Worm (Caenorhabditis elegans) whole organism, L2 larva: ENCODE data around the gene T09F5.2.
"Not testable (repeated sequence)": the region's sequence is repeated elsewhere in the genome, so short reads cannot be mapped to it uniquely, and the experiment has no call there.

Experiments
- C34F6.9 ChIP-seq: fragments of 150-350 bp; optimal IDR thresholded peaks from 2 replicates; lab custom pipeline; 2014; ENCODE audit warnings: missing biosample characterization, missing genetic modification characterization
- F13H6.1 ChIP-seq: sonication (generic microtip); optimal IDR thresholded peaks from 2 replicates; lab custom pipeline; 2016; ENCODE audit warnings: missing genetic modification characterization, missing compliant biosample characterization
- R02D3.7 ChIP-seq: fragments of 150-350 bp; optimal IDR thresholded peaks from 2 replicates; lab custom pipeline; 2014; ENCODE audit warnings: missing biosample characterization, missing genetic modification characterization
- ZK546.5 ChIP-seq: sonication (generic microtip); optimal IDR thresholded peaks from 2 replicates; lab custom pipeline; 2017; ENCODE audit warnings: missing biosample characterization, missing genetic modification characterization
- alr-1 ChIP-seq: fragments of 150-350 bp; optimal IDR thresholded peaks from 2 replicates; lab custom pipeline; 2014; ENCODE audit warnings: missing biosample characterization, missing genetic modification characterization
- aly-2 ChIP-seq: fragments of 150-350 bp; optimal IDR thresholded peaks from 2 replicates; lab custom pipeline; 2014; ENCODE audit warnings: missing biosample characterization, missing genetic modification characterization
- ama-1 ChIP-seq: fragments of 150-350 bp; optimal IDR thresholded peaks from 2 replicates; lab custom pipeline; 2018; ENCODE audit warnings: inconsistent platforms
- blmp-1 ChIP-seq: sonication (generic microtip); optimal IDR thresholded peaks from 2 replicates; lab custom pipeline; 2017; ENCODE audit warnings: missing genetic modification characterization, mild to moderate bottlenecking, missing compliant biosample characterization, antibody characterized with exemption, moderate library complexity; ENCODE audit not compliant: insufficient read depth
- crh-2 ChIP-seq: sonication (generic microtip); optimal IDR thresholded peaks from 2 replicates; lab custom pipeline; 2017; ENCODE audit warnings: missing biosample characterization, missing genetic modification characterization
- elt-1 ChIP-seq: fragments of 150-350 bp; optimal IDR thresholded peaks from 2 replicates; lab custom pipeline; 2014; ENCODE audit warnings: missing biosample characterization, missing genetic modification characterization
- elt-3 ChIP-seq: sonication (generic microtip); optimal IDR thresholded peaks from 2 replicates; lab custom pipeline; 2017; ENCODE audit warnings: missing biosample characterization, missing genetic modification characterization
- fos-1 ChIP-seq: fragments of 150-350 bp; optimal IDR thresholded peaks from 2 replicates; lab custom pipeline; 2014; ENCODE audit warnings: missing biosample characterization, missing genetic modification characterization
- lin-11 ChIP-seq: fragments of 150-350 bp; sonication (generic microtip); optimal IDR thresholded peaks from 2 replicates; lab custom pipeline; 2014; ENCODE audit warnings: missing biosample characterization, missing genetic modification characterization, inconsistent platforms, mixed read lengths
- lin-39 ChIP-seq: fragments of 150-350 bp; optimal IDR thresholded peaks from 2 replicates; lab custom pipeline; 2014; ENCODE audit warnings: missing biosample characterization, missing genetic modification reagents, missing genetic modification characterization
- lsy-2 ChIP-seq, 2 experiments: fragments of 150-350 bp in 1 of 2; sonication (generic microtip) in 1 of 2; optimal IDR thresholded peaks; 2 replicates each; lab custom pipeline; 2014 to 2017; ENCODE audit warnings: missing biosample characterization in 2 of 2, missing genetic modification characterization in 2 of 2
- mab-5 ChIP-seq: fragments of 150-350 bp; optimal IDR thresholded peaks from 2 replicates; lab custom pipeline; 2014; ENCODE audit warnings: missing biosample characterization, missing genetic modification characterization
- mdl-1 ChIP-seq, 2 experiments: fragments of 150-350 bp in 1 of 2; sonication (generic microtip) in 1 of 2; optimal IDR thresholded peaks; 2 replicates each; lab custom pipeline; 2017; ENCODE audit warnings: missing biosample characterization in 2 of 2, missing genetic modification characterization in 2 of 2
- nhr-10 ChIP-seq: sonication (generic microtip); optimal IDR thresholded peaks from 2 replicates; lab custom pipeline; 2017; ENCODE audit warnings: missing biosample characterization, missing genetic modification characterization
- nhr-11 ChIP-seq: fragments of 150-350 bp; optimal IDR thresholded peaks from 2 replicates; lab custom pipeline; 2014; ENCODE audit warnings: missing biosample characterization, missing genetic modification characterization
- nhr-21 ChIP-seq: fragments of 150-350 bp; optimal IDR thresholded peaks from 2 replicates; lab custom pipeline; 2014; ENCODE audit warnings: missing biosample characterization, missing genetic modification characterization
- nhr-23 ChIP-seq: fragments of 150-350 bp; optimal IDR thresholded peaks from 2 replicates; lab custom pipeline; 2014; ENCODE audit warnings: missing biosample characterization, missing genetic modification reagents, missing genetic modification characterization
- nhr-25 ChIP-seq: fragments of 150-350 bp; sonication (generic microtip); optimal IDR thresholded peaks from 3 replicates; lab custom pipeline; 2014; ENCODE audit warnings: missing biosample characterization, missing genetic modification characterization
- nhr-6 ChIP-seq: fragments of 150-350 bp; optimal IDR thresholded peaks from 2 replicates; lab custom pipeline; 2014; ENCODE audit warnings: missing biosample characterization, missing genetic modification characterization
- peb-1 ChIP-seq: fragments of 150-350 bp; optimal IDR thresholded peaks from 2 replicates; lab custom pipeline; 2014; ENCODE audit warnings: missing biosample characterization, missing genetic modification characterization
- sem-4 ChIP-seq: fragments of 150-350 bp; optimal IDR thresholded peaks from 2 replicates; lab custom pipeline; 2014; ENCODE audit warnings: missing biosample characterization, missing genetic modification reagents, missing genetic modification characterization
- snpc-4 ChIP-seq: fragments of 150-350 bp; optimal IDR thresholded peaks from 2 replicates; lab custom pipeline; 2014; ENCODE audit warnings: missing biosample characterization, missing genetic modification characterization
- unc-55 ChIP-seq: fragments of 150-350 bp; sonication (generic microtip); optimal IDR thresholded peaks from 3 replicates; lab custom pipeline; 2014; ENCODE audit warnings: missing biosample characterization, missing genetic modification reagents, missing genetic modification characterization
- unc-62 ChIP-seq: fragments of 150-350 bp; optimal IDR thresholded peaks from 2 replicates; lab custom pipeline; 2014; ENCODE audit warnings: missing biosample characterization, missing genetic modification reagents, missing genetic modification characterization
- ztf-1 ChIP-seq: fragments of 200-800 bp; sonication (Bioruptor generic); conservative IDR thresholded peaks from 2 replicates; pipeline ENCODE4 v1.3.6; 2022; ENCODE audit warnings: missing genetic modification characterization, missing compliant biosample characterization

The T09F5.2 gene

ce11 chrV:15150661-15151060 is at the start of gene T09F5.2:
Gene T09F5.2, plus strand, starts transcription at chrV:15150961.
- TF ChIP-seq elt-1 (tag; lab: Kevin White, UChicago) = no peak
- no peak for TF ChIP-seq unc-62 (GFP tag; lab: Kevin White, UChicago)
- TF ChIP-seq blmp-1 = no peak
- no peak for TF ChIP-seq nhr-10 (tag; lab: Kevin White, UChicago)
- no peak for TF ChIP-seq nhr-21
- TF ChIP-seq C34F6.9 (tag; lab: Kevin White, UChicago) = no peak
- no peak for TF ChIP-seq nhr-11 (tag; lab: Kevin White, UChicago)
- no peak for TF ChIP-seq nhr-23 (tag; lab: Kevin White, UChicago)
- no peak for TF ChIP-seq fos-1 (tag; lab: Kevin White, UChicago)
- no peak for TF ChIP-seq F13H6.1 (tag; lab: Kevin White, UChicago)
- no peak for TF ChIP-seq snpc-4

- not testable (repeated sequence) for TF ChIP-seq alr-1, ZK546.5, peb-1 (tag; lab: Kevin White, UChicago)
Observed at ce11 chrV:15105893-15106598, 44.7 kb upstream of the T09F5.2 start, which contains the start of gene C01G10.14. Gene C01G10.14, minus strand, starts transcription at chrV:15105943.

- TF ChIP-seq nhr-6 (tag; lab: Kevin White, UChicago) (no peak), crh-2 (no peak), fos-1 (tag; lab: Kevin White, UChicago) (no peak), sem-4 (tag; lab: Kevin White, UChicago) (no peak), mab-5 (tag; lab: Kevin White, UChicago) (no peak), F13H6.1 (tag; lab: Kevin White, UChicago) (no peak), elt-1 (tag; lab: Kevin White, UChicago) (no peak)
Observed at ce11 chrV:15109260-15109659, 41.5 kb upstream of the T09F5.2 start, which contains the start of gene Y75B12A.2. Gene Y75B12A.2, plus strand, starts transcription at chrV:15109560.

ce11 chrV:15111660-15112059 is 39.1 kb upstream of the T09F5.2 start, which contains the start of gene T01G5.7:
Gene T01G5.7, plus strand, starts transcription at chrV:15111960.
- TF ChIP-seq nhr-6 (tag; lab: Kevin White, UChicago) = no peak
- no peak for TF ChIP-seq R02D3.7 (tag; lab: Kevin White, UChicago)
- TF ChIP-seq ama-1 (lab: Kevin White, UChicago) = no peak
- no peak for TF ChIP-seq elt-3 (tag; lab: Kevin White, UChicago)
- TF ChIP-seq elt-1 (tag; lab: Kevin White, UChicago) = no peak
- TF ChIP-seq lin-11 = no peak
- TF ChIP-seq alr-1 (tag; lab: Kevin White, UChicago) = no peak
- TF ChIP-seq unc-55 = no peak
- no peak for TF ChIP-seq nhr-25 (tag; lab: Kevin White, UChicago)
- TF ChIP-seq lsy-2 (tag; optimal IDR thresholded peaks at IDR 0.05; lab: Kevin White, UChicago) = no peak
- no peak for TF ChIP-seq crh-2
- TF ChIP-seq blmp-1 = no peak
- TF ChIP-seq peb-1 (tag; lab: Kevin White, UChicago) = no peak
- TF ChIP-seq ZK546.5 (tag; lab: Kevin White, UChicago) = no peak
- TF ChIP-seq aly-2 (tag; lab: Kevin White, UChicago) = no peak
- TF ChIP-seq sem-4 (tag; lab: Kevin White, UChicago) = no peak
- no peak for TF ChIP-seq mdl-1 (tag; optimal IDR thresholded peaks at IDR 0.05; lab: Kevin White, UChicago)
- no peak for TF ChIP-seq lin-39

- no peak for TF ChIP-seq aly-2 (tag; lab: Kevin White, UChicago)
- TF ChIP-seq nhr-21 = no peak
Observed at ce11 chrV:15113992-15114391, 36.8 kb upstream of the T09F5.2 start, which contains the start of gene T01G5.6. Gene T01G5.6, minus strand, starts transcription at chrV:15114092.

ce11 chrV:15115968-15116367 is 34.8 kb upstream of the T09F5.2 start, which contains the start of gene T01G5.8:
Gene T01G5.8, plus strand, starts transcription at chrV:15116268.
- not testable (repeated sequence) for TF ChIP-seq mdl-1 (tag; optimal IDR thresholded peaks at IDR 0.05; lab: Kevin White, UChicago); blmp-1; ztf-1 (GFP tag; lab: Robert Waterston, UW)
